Worm (Caenorhabditis elegans): Measurements from ENCODE around the gene W08A12.3.

DNA sequence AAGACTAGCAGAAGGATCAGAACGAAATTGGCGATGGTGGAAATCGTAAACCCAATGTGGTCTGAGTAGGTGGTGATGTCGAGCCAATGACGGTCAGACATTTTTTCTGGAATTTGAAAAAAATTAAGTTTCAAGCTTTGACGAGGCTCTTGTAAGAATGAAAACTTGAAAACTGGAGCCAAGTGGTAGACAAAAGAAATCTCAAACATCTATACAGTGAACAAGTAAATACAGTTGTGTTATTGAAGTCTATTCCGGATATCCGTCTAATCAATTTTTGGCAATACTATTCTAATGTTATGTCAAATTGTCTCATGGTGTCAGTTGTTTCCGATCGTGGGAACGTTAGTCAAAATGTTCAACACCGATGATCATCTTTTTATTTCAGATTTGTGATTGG lies 15.8 kb upstream of the W08A12.3 start, which contains the start of gene str-113:
- TF ChIP-seq Y55F3AM.14 (GFP tag; optimal IDR thresholded peaks at IDR 0.05) (no peak), nhr-11 (tag; optimal IDR thresholded peaks at IDR 0.05) (no peak), elt-1 (tag; optimal IDR thresholded peaks at IDR 0.05) (no peak), nhr-25 (tag; optimal IDR thresholded peaks at IDR 0.05) (no peak), blmp-1 (tag; optimal IDR thresholded peaks at IDR 0.05; ENCODE audit: insufficient read depth) (no peak)
